Worm (Caenorhabditis elegans): ENCODE measurements around the gene rpl-26.

Gene rpl-26

DNA sequence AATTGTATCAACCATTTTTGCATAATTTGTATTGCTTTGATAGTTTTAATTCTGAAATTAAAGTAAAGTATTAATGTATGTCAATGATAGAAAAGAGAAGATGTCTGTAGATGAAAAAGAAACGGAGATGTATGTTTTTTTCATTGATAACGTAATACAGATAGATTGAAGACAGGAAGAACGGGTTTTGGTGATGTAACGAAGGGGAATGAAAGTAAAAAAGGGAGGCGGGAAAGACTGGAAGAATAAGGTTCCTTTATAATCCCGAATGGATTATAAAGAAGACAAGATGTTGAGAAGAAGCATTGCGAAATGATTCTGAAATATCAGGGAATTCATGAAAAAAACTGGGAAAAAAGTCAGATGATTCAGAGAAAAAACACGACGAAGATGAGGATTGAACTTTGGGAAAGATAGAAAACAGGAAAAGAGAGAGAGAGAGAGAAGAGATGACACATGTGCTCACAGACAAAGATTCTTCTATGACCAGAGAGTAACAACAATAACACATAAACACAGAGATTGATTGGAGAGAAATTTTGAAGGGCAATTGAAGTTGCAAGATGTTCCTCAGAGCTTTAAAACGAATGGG lies 17.5 kb upstream of the rpl-26 start, which contains the start of gene F54C9.11:
Gene F54C9.11, minus strand, starts transcription at position 51 of the 592 bp plus-strand sequence.
- peak; percentile 35 for TF ChIP-seq somi-1 (GFP tag; optimal IDR thresholded peaks at IDR 0.05)
- peak; percentile 41; the same call in 1 of the 2 replicates for TF ChIP-seq cebp-1 (GFP tag; IDR thresholded peaks at IDR 0.05)
- TF ChIP-seq cebp-1 (tag; optimal IDR thresholded peaks at IDR 0.05): peak; percentile 87
- TF ChIP-seq egl-44 (GFP tag; IDR thresholded peaks at IDR 0.05): no peak
- TF ChIP-seq rcor-1 (GFP tag; IDR thresholded peaks at IDR 0.05): no peak
- peak in 1 of 3 experiments; percentile 20 for TF ChIP-seq lin-35 (GFP tag; optimal IDR thresholded peaks at IDR 0.05)

DNA sequence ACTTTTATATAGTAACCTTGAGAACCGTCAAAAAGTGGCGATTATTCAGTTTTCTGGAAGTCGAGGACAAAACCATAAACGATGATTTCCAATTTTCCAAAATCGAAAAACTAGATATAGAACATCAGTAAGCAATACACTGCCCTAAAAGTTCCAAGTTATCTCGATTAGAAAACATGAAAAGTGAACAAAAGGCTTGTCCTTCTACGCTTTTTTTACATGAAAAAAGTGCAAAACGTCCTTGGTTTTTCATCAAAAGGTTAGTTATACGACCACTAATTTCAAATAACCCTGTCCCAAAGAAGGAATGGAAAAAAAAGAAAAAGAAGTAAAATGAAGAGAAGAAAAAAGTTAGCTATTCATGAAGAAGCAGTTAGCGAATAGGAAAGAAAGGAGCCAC lies 16.7 kb upstream of the rpl-26 start:
- no peak for TF ChIP-seq ztf-22 (GFP tag; optimal IDR thresholded peaks at IDR 0.05)

DNA sequence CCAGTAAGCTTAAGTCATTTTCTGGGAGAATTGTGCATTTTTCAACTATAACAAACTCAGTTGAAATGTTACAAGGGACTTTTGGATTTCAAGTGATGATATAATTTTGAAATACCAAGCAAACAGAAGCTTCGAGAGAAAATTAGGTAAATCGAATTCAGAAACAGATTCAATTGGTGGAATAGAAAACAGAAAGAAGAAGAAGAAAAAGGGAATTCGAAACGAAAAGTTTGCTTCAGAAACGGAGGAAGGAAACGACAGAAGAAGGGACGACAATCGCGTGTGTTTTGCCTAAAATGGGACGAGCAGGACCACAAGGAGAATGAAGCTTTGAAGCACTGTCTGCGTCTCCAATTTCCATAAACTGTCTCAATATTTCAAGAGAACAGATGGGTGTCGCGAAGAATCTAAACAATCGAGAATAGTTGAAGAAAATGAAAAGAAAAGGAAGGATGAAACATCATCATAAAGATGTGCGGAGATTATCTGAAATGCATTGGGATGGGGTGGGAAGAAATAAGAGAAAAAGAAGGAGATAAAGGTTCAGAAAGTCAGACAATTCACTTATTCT lies 14.8 kb upstream of the rpl-26 start:
- no peak for TF ChIP-seq attf-3 (GFP tag; conservative IDR thresholded peaks at IDR 0.05)
- TF ChIP-seq snpc-3.4 (tag; optimal IDR thresholded peaks at IDR 0.05): no peak
- TF ChIP-seq hmg-1.2 (GFP tag; IDR thresholded peaks at IDR 0.05): peak; percentile 39; the same call in 1 of the 2 replicates
- no peak for TF ChIP-seq ztf-6 (GFP tag; IDR thresholded peaks at IDR 0.05)

DNA sequence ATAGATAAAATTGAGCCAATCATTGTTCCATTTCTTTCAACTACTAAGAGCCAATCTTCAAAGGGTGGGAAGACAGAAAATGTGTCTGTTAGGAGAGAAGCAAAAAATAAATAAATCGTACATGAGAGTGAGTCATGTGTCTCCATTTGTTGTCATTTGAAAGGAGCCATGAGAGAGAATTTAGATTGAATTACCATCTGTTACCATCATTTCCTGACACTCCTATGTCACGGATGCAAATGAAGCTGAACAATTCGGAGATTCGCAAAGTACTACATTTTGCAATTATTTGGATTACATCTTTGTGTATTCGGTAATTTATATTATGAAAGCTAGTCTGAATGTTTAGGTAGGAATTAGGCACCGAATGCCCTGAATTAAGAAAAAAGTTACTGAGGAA lies 14.1 kb upstream of the rpl-26 start:
- TF ChIP-seq dpff-1 (tag; optimal IDR thresholded peaks at IDR 0.05) (no peak), gei-17 (GFP tag; optimal IDR thresholded peaks at IDR 0.05) (no peak), hlh-26 (GFP tag; conservative IDR thresholded peaks at IDR 0.05) (no peak), lin-26 (GFP tag; IDR thresholded peaks at IDR 0.05) (no peak), ceh-79 (tag; optimal IDR thresholded peaks at IDR 0.05) (no peak), ceh-40 (GFP tag; IDR thresholded peaks at IDR 0.05) (no peak), ccch-3 (GFP tag; optimal IDR thresholded peaks at IDR 0.05) (no peak)

DNA sequence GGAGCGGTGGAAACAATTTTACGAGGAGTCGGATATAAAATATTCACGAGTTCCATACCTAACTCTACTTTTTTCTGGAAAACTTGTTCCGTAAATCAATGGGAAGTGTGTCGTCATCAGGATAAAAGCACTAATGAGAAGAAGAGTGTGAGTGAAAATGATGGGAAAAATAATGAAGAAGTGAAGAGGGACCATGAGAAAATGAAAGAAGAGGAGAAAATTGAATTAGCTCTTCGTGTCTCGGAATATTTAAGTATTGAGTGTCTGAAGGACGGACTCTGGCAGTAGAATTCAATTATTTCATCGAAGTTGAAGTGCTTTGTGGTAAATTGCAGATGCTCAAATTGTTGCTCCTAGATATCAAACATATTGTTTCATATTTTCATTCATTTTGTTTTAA lies 13.4 kb upstream of the rpl-26 start:
- TF ChIP-seq F55B11.4 (tag; optimal IDR thresholded peaks at IDR 0.05; ENCODE audit: borderline replicate concordance, insufficient read depth) (no peak), B0261.1 (tag; optimal IDR thresholded peaks at IDR 0.05) (no peak), hmg-1.2 (GFP tag; IDR thresholded peaks at IDR 0.05) (no peak), nhr-120 (GFP tag; IDR thresholded peaks at IDR 0.05) (no peak), dpl-1 (GFP tag; optimal IDR thresholded peaks at IDR 0.05) (no peak), sdz-38 (tag; optimal IDR thresholded peaks at IDR 0.05) (no peak), ztf-22 (GFP tag; optimal IDR thresholded peaks at IDR 0.05) (no peak), sptf-2 (GFP tag; optimal IDR thresholded peaks at IDR 0.05) (no peak), hlh-12 (tag; optimal IDR thresholded peaks at IDR 0.05) (no peak), F22D6.2 (tag; optimal IDR thresholded peaks at IDR 0.05) (no peak), egl-44 (GFP tag; IDR thresholded peaks at IDR 0.05) (no peak), nfya-1 (tag; optimal IDR thresholded peaks at IDR 0.05; ENCODE audit: borderline replicate concordance, insufficient read depth) (no peak), attf-3 (GFP tag; conservative IDR thresholded peaks at IDR 0.05) (no peak)

DNA sequence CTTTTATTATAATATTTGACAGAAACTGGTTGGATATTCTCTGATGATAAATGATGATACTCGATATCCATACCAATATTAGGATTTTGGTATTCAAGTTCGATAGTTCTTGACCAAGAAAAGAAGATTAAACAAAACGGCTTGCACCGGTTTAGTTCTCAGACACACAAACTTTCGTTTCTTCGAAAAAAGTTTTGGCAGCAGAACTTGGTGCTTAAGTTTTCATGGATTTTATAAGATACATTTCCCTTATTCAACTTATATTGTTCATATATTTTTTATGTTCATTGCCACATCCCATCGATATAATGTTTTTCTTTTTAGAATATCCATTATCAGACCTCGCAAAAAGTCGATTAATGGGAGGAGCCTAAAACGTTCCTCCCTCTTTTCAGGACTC lies 11.9 kb upstream of the rpl-26 start, which contains the start of gene aptf-4:
Gene aptf-4, plus strand, starts transcription at position 301 of the 400 bp plus-strand sequence.
- TF ChIP-seq tlf-1 (GFP tag; optimal IDR thresholded peaks at IDR 0.05): no peak
- no peak for TF ChIP-seq nhr-90 (tag; optimal IDR thresholded peaks at IDR 0.05)
- no peak for TF ChIP-seq tbp1 (GFP tag; optimal IDR thresholded peaks at IDR 0.05)
- TF ChIP-seq nfya-1 (tag; optimal IDR thresholded peaks at IDR 0.05; ENCODE audit: borderline replicate concordance, insufficient read depth): no peak
- TF ChIP-seq Y95B8A.8 (GFP tag; IDR thresholded peaks at IDR 0.05): no peak
- TF ChIP-seq chd-7 (tag; optimal IDR thresholded peaks at IDR 0.05): no peak
- no peak for TF ChIP-seq bed-2 (GFP tag; IDR thresholded peaks at IDR 0.05)
- TF ChIP-seq zim-3 (tag; optimal IDR thresholded peaks at IDR 0.05): no peak
- no peak for TF ChIP-seq ama-1 (optimal IDR thresholded peaks at IDR 0.05)
- TF ChIP-seq ama-1 (GFP tag; optimal IDR thresholded peaks at IDR 0.05): no peak
- no peak for TF ChIP-seq lir-1 (GFP tag; conservative IDR thresholded peaks at IDR 0.05)
- TF ChIP-seq F52B5.7 (tag; optimal IDR thresholded peaks at IDR 0.05): no peak
- TF ChIP-seq F49E8.2 (tag; optimal IDR thresholded peaks at IDR 0.05; ENCODE audit: insufficient read depth): no peak
- TF ChIP-seq attf-3 (GFP tag; conservative IDR thresholded peaks at IDR 0.05): no peak
- TF ChIP-seq ztf-18 (tag; optimal IDR thresholded peaks at IDR 0.05): no peak
- no peak for TF ChIP-seq madf-8 (GFP tag; conservative IDR thresholded peaks at IDR 0.05)

All from whole organism, young adult.